Worm (Caenorhabditis elegans) whole organism, young adult: ENCODE data around the gene zip-10.

ENCODE experiments used
- B0035.1 ChIP-seq: sonication (generic microtip); optimal IDR thresholded peaks from 2 replicates; lab custom pipeline; 2016; ENCODE audit warnings: missing genetic modification characterization, mild to moderate bottlenecking, missing compliant biosample characterization, missing genotype, missing genetic modification reagents
- B0261.1 ChIP-seq: sonication (generic microtip); optimal IDR thresholded peaks from 2 replicates; lab custom pipeline; 2016; ENCODE audit warnings: mild to moderate bottlenecking, missing genetic modification characterization, moderate library complexity, missing compliant biosample characterization
- C06A6.2 ChIP-seq: fragments of 200-800 bp; sonication (Bioruptor generic); conservative IDR thresholded peaks from 2 replicates; pipeline ENCODE4 v1.3.6; 2022; ENCODE audit warnings: missing genetic modification characterization, missing compliant biosample characterization
- F22D6.2 ChIP-seq: sonication (generic microtip); optimal IDR thresholded peaks from 2 replicates; lab custom pipeline; 2016; ENCODE audit warnings: mild to moderate bottlenecking, missing genetic modification characterization, missing compliant biosample characterization
- F23B12.7 ChIP-seq: sonication (generic microtip); optimal IDR thresholded peaks from 2 replicates; lab custom pipeline; 2017; ENCODE audit warnings: missing genetic modification characterization, mild to moderate bottlenecking, missing compliant biosample characterization, antibody characterized with exemption, moderate library complexity; ENCODE audit not compliant: insufficient read depth
- F49E8.2 ChIP-seq: sonication (generic microtip); optimal IDR thresholded peaks from 3 replicates; lab custom pipeline; 2017; ENCODE audit warnings: missing genetic modification characterization, mild to moderate bottlenecking, missing compliant biosample characterization, antibody characterized with exemption, moderate library complexity; ENCODE audit not compliant: insufficient read depth
- K11D2.4 ChIP-seq: fragments of 200-800 bp; sonication (Bioruptor generic); IDR thresholded peaks from 2 replicates; pipeline ENCODE4 v1.3.6; 2022; ENCODE audit warnings: missing genetic modification reagents, missing genetic modification characterization, missing compliant biosample characterization
- Y79H2A.3 ChIP-seq: fragments of 200-800 bp; sonication (Bioruptor generic); conservative IDR thresholded peaks from 2 replicates; pipeline ENCODE4 v1.3.6; 2022; ENCODE audit warnings: missing genetic modification reagents, missing genetic modification characterization, missing compliant biosample characterization
- ama-1 ChIP-seq, 3 experiments: fragments of 150-350 bp in 1 of 3; sonication (generic microtip) in 2 of 3; optimal IDR thresholded peaks; 2 replicates each; lab custom pipeline; 2014 to 2018; ENCODE audit warnings: missing biosample characterization in 2 of 3, missing genetic modification characterization in 2 of 3, missing genetic modification reagents in 2 of 3
- aptf-2 ChIP-seq: fragments of 200-800 bp; sonication (Bioruptor generic); conservative IDR thresholded peaks from 2 replicates; pipeline ENCODE4 v1.3.6; 2022; ENCODE audit warnings: missing genetic modification reagents, missing genetic modification characterization, missing compliant biosample characterization
- attf-6 ChIP-seq: fragments of 200-800 bp; sonication (Bioruptor generic); IDR thresholded peaks from 2 replicates; pipeline ENCODE4 v1.3.6; 2022; ENCODE audit warnings: missing genetic modification reagents, missing genetic modification characterization, missing compliant biosample characterization
- bed-1 ChIP-seq: fragments of 200-800 bp; sonication (Bioruptor generic); IDR thresholded peaks from 2 replicates; pipeline ENCODE4 v1.3.6; 2022; ENCODE audit warnings: missing genetic modification reagents, missing genetic modification characterization, missing compliant biosample characterization
- bed-2 ChIP-seq: fragments of 200-800 bp; sonication (Bioruptor generic); IDR thresholded peaks from 2 replicates; pipeline ENCODE4 v1.3.6; 2022; ENCODE audit warnings: missing genetic modification reagents, missing genetic modification characterization, missing compliant biosample characterization
- cebp-2 ChIP-seq: fragments of 200-800 bp; sonication (Bioruptor generic); IDR thresholded peaks from 2 replicates; pipeline ENCODE4 v1.3.6; 2022; ENCODE audit warnings: missing genetic modification characterization, missing compliant biosample characterization
- fkh-3 ChIP-seq: sonication (generic microtip); optimal IDR thresholded peaks from 2 replicates; lab custom pipeline; 2016; ENCODE audit warnings: mild to moderate bottlenecking, missing genetic modification characterization, missing compliant biosample characterization
- him-1 ChIP-seq: sonication (generic microtip); optimal IDR thresholded peaks from 2 replicates; lab custom pipeline; 2016; ENCODE audit warnings: missing genotype, missing genetic modification reagents, missing genetic modification characterization, missing compliant biosample characterization
- hmg-20 ChIP-seq: fragments of 200-800 bp; sonication (Bioruptor generic); IDR thresholded peaks from 2 replicates; pipeline ENCODE4 v1.3.6; 2022; ENCODE audit warnings: missing genetic modification reagents, missing genetic modification characterization, missing compliant biosample characterization
- let-526 ChIP-seq: fragments of 200-800 bp; sonication (Bioruptor generic); IDR thresholded peaks from 2 replicates; pipeline ENCODE4 v1.3.6; 2022; ENCODE audit warnings: missing genetic modification reagents, missing genetic modification characterization, missing compliant biosample characterization
- lin-26 ChIP-seq: fragments of 200-800 bp; sonication (Bioruptor generic); IDR thresholded peaks from 2 replicates; pipeline ENCODE4 v1.3.6; 2022; ENCODE audit warnings: missing genetic modification reagents, missing genetic modification characterization, missing compliant biosample characterization
- lin-35 ChIP-seq, 3 experiments: fragments of 150-350 bp in 2 of 3; sonication (generic microtip) in 1 of 3; optimal IDR thresholded peaks; 2 replicates each; lab custom pipeline; 2014 to 2018; ENCODE audit warnings: missing biosample characterization in 3 of 3, missing genetic modification characterization in 3 of 3, missing genetic modification reagents in 3 of 3
- lin-40 ChIP-seq: sonication (generic microtip); optimal IDR thresholded peaks from 2 replicates; lab custom pipeline; 2016; ENCODE audit warnings: missing genetic modification characterization, mild to moderate bottlenecking, missing compliant biosample characterization, missing genotype, missing genetic modification reagents
- lin-54 ChIP-seq: fragments of 200-800 bp; sonication (Bioruptor generic); optimal IDR thresholded peaks from 2 replicates; lab custom pipeline; 2018; ENCODE audit warnings: mild to moderate bottlenecking, missing genetic modification characterization, missing compliant biosample characterization
- madf-3 ChIP-seq: fragments of 200-800 bp; sonication (Bioruptor generic); IDR thresholded peaks from 2 replicates; pipeline ENCODE4 v1.3.6; 2022; ENCODE audit warnings: missing genetic modification reagents, missing genetic modification characterization, missing compliant biosample characterization
- madf-6 ChIP-seq: fragments of 200-800 bp; sonication (Bioruptor generic); IDR thresholded peaks from 2 replicates; pipeline ENCODE4 v1.3.6; 2022; ENCODE audit warnings: missing genetic modification reagents, missing genetic modification characterization, missing compliant biosample characterization
- mel-28 ChIP-seq: sonication (generic microtip); optimal IDR thresholded peaks from 2 replicates; lab custom pipeline; 2016; ENCODE audit warnings: borderline replicate concordance, mild to moderate bottlenecking, missing genetic modification characterization, missing compliant biosample characterization
- nfya-2 ChIP-seq: fragments of 200-800 bp; sonication (Bioruptor generic); IDR thresholded peaks from 2 replicates; pipeline ENCODE4 v1.3.6; 2022; ENCODE audit warnings: missing genetic modification reagents, missing genetic modification characterization, missing compliant biosample characterization
- nhr-179 ChIP-seq: sonication (generic microtip); optimal IDR thresholded peaks from 2 replicates; lab custom pipeline; 2016; ENCODE audit warnings: mild to moderate bottlenecking, missing genetic modification characterization, missing compliant biosample characterization
- nhr-80 ChIP-seq: sonication (generic microtip); optimal IDR thresholded peaks from 2 replicates; lab custom pipeline; 2016; ENCODE audit warnings: missing genetic modification characterization, missing compliant biosample characterization
- nhr-90 ChIP-seq: sonication (generic microtip); optimal IDR thresholded peaks from 2 replicates; lab custom pipeline; 2016; ENCODE audit warnings: missing genotype, mild to moderate bottlenecking, missing genetic modification characterization, missing compliant biosample characterization
- pha-4 ChIP-seq: fragments of 150-350 bp; sonication (generic microtip); optimal IDR thresholded peaks from 2 replicates; lab custom pipeline; 2014; ENCODE audit warnings: missing biosample characterization, missing genetic modification reagents, missing genetic modification characterization
- snpc-1.3 ChIP-seq: sonication (generic microtip); optimal IDR thresholded peaks from 2 replicates; lab custom pipeline; 2017; ENCODE audit warnings: missing genetic modification characterization, mild to moderate bottlenecking, missing compliant biosample characterization, antibody characterized with exemption, moderate library complexity, missing genotype, missing genetic modification reagents; ENCODE audit not compliant: insufficient read depth
- snpc-3.4 ChIP-seq: sonication (generic microtip); optimal IDR thresholded peaks from 2 replicates; lab custom pipeline; 2017; ENCODE audit warnings: missing genetic modification characterization, mild to moderate bottlenecking, missing compliant biosample characterization, antibody characterized with exemption, moderate library complexity, missing genotype, missing genetic modification reagents
- tbp1 ChIP-seq: fragments of 200-800 bp; sonication (Bioruptor generic); optimal IDR thresholded peaks from 2 replicates; lab custom pipeline; 2018; ENCODE audit warnings: mild to moderate bottlenecking, missing genetic modification characterization, missing compliant biosample characterization
- unc-130 ChIP-seq: sonication (generic microtip); optimal IDR thresholded peaks from 2 replicates; lab custom pipeline; 2016; ENCODE audit warnings: missing genetic modification reagents, missing genetic modification characterization, missing compliant biosample characterization
- ztf-22 ChIP-seq: fragments of 200-800 bp; sonication (Bioruptor generic); optimal IDR thresholded peaks from 2 replicates; lab custom pipeline; 2018; ENCODE audit warnings: mild to moderate bottlenecking, missing genetic modification characterization, moderate library complexity, missing compliant biosample characterization

Gene zip-10

DNA sequence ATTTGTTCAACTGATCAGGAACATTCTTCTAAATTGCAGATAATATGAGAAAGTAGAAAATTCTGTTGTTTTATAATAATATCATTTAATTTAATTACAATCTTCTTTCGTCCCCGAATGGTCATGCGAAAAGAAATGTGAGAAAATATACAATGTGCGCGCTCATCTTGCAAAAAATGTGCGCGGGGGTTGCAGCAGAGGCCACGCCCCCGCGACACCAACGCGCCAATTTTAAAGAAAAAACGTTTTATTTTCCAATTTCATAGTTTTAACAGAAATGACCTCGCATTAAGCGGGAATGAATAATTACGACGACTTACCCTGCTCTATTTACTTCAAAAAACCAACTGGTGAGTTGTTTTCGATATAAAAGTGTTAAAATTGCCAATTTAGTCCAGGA is 40.1 kb downstream of the zip-10 start, which contains the start of gene sas-5 (continued):
- 0 out of 2 replicates have a peak, but pooled peaks have one; percentile 51 for TF ChIP-seq C06A6.2

DNA sequence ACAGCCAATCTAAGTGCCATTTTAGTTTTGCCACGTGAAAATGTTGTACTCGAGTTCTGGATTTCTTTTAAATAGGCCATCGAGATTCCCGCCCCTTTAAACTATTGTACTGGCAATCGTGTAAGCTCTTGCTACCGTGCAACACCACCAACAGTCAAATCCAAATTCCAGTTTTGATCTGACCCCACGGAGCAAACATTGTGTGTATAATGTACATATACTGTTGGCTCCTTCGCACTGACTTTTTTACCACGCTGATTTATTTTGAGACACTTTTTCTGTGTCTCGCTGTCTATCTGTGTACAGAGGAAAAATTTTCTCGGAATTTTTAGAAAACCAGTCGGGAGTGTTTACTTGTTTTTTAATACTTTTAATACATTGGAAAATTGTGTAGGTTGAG is 40.5 kb downstream of the zip-10 start, which contains the start of gene piit-1:
TSS of gene piit-1 (minus strand) at position 101 of the 400 bp plus-strand sequence.
- TF ChIP-seq B0035.1 (tag; lab: Kevin White, UChicago) = no peak
- TF ChIP-seq ama-1 (optimal IDR thresholded peaks at IDR 0.05; lab: Kevin White, UChicago) = no peak
- no peak for TF ChIP-seq ama-1 (GFP tag; optimal IDR thresholded peaks at IDR 0.05; lab: Kevin White, UChicago)
- TF ChIP-seq lin-26 (GFP tag; lab: Robert Waterston, UW) = no peak
- TF ChIP-seq fkh-3 (tag; lab: Kevin White, UChicago) = no peak
- TF ChIP-seq nhr-80 (tag; lab: Kevin White, UChicago) = no peak
- no peak for TF ChIP-seq nhr-179 (tag; lab: Kevin White, UChicago)
- no peak for TF ChIP-seq cebp-2 (GFP tag; lab: Robert Waterston, UW)
- TF ChIP-seq hmg-20 = no peak
- no peak for TF ChIP-seq nfya-2 (GFP tag; lab: Robert Waterston, UW)
- TF ChIP-seq bed-2 = no peak
- no peak for TF ChIP-seq F49E8.2 (tag; lab: Kevin White, UChicago)
- TF ChIP-seq B0261.1 = no peak
- TF ChIP-seq aptf-2 = no peak
- TF ChIP-seq K11D2.4 (GFP tag; lab: Robert Waterston, UW) = no peak
- no peak for TF ChIP-seq madf-6 (GFP tag; lab: Robert Waterston, UW)
- no peak for TF ChIP-seq F23B12.7 (tag; lab: Kevin White, UChicago)
- TF ChIP-seq Y79H2A.3 (GFP tag; lab: Robert Waterston, UW) = no peak
- TF ChIP-seq ztf-22 (GFP tag; lab: Kevin White, UChicago) = no peak
- TF ChIP-seq nhr-90 (tag; lab: Kevin White, UChicago) = no peak

DNA sequence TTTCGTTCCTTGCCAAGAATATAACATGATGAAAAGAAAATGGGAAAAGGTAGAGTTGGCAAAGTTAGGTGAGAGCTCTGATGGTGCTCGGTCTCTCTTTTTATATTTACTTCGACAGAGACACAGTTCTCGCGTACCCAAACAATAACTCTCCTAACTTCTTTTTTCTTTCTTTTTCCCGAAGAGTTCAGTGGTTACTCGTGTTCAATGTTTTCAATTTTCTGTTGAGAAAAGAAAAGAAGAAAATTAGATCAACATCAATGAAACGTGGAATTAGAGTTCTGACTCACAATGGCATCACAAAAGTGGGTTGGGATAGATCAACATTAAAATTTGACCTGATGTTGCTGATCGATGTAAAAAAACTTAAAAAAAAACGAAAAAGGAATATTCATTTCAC is 44.1 kb downstream of the zip-10 start, which contains the start of gene idpp-16:
TSS of gene idpp-16 (minus strand) at position 101 of the 400 bp plus-strand sequence.
- no peak for TF ChIP-seq attf-6 (GFP tag; lab: Robert Waterston, UW)
- TF ChIP-seq him-1 = no peak
- no peak for TF ChIP-seq unc-130
- TF ChIP-seq C06A6.2 = no peak
- no peak for TF ChIP-seq lin-40
- no peak for TF ChIP-seq lin-26 (GFP tag; lab: Robert Waterston, UW)
- no peak for TF ChIP-seq snpc-3.4 (tag; lab: Kevin White, UChicago)
- TF ChIP-seq K11D2.4 (GFP tag; lab: Robert Waterston, UW) = no peak
- no peak for TF ChIP-seq bed-1 (GFP tag; lab: Robert Waterston, UW)
- no peak for TF ChIP-seq lin-35 (GFP tag; optimal IDR thresholded peaks at IDR 0.05; lab: Kevin White, UChicago)
- TF ChIP-seq bed-2 = no peak
- TF ChIP-seq let-526 (GFP tag; lab: Robert Waterston, UW) = no peak
- no peak for TF ChIP-seq lin-54 (GFP tag; lab: Kevin White, UChicago)
- no peak for TF ChIP-seq pha-4 (tag; lab: Kevin White, UChicago)
- TF ChIP-seq madf-3 (GFP tag; lab: Robert Waterston, UW) = no peak
- TF ChIP-seq mel-28 (tag; lab: Kevin White, UChicago) = no peak
- TF ChIP-seq, all 124 proteins: peak for 0

DNA sequence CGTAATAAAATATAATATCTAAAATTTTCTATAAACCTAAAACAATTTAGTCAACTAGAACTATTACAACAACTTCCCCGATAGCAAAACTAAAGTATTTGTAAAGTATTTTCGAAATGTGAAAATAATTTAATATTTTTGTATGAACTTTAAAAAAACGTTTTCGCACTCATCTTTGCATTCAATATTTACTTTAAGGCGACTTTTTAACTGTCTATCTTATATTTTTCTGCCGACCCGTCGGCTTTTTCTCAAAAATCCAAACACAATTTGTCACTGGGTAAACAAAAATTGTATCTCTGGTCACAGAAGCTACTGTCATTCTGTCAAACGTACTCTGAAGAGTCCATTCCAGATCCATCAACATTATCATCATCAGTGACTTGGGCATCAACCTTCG is 45.3 kb downstream of the zip-10 start:
- no peak for TF ChIP-seq snpc-1.3 (tag; lab: Kevin White, UChicago)
- no peak for TF ChIP-seq nhr-90 (tag; lab: Kevin White, UChicago)
- TF ChIP-seq F22D6.2 (tag; lab: Kevin White, UChicago) = no peak
- no peak for TF ChIP-seq B0261.1
- TF ChIP-seq tbp1 (GFP tag; lab: Kevin White, UChicago) = no peak
- TF ChIP-seq, all 124 proteins: peak for 0
